Fruit fly (Drosophila melanogaster) whole organism, wandering third instar larva: ENCODE results near the gene UbcE2H.

Experiments
- Hr78 ChIP-seq: fragments of >200 bp; optimal IDR thresholded peaks from 2 replicates; lab custom pipeline; 2017; ENCODE audit warnings: missing biosample characterization, missing genetic modification characterization
- Myc ChIP-seq: fragments of >200 bp; optimal IDR thresholded peaks from 2 replicates; lab custom pipeline; 2017
- N ChIP-seq: fragments of >200 bp; optimal IDR thresholded peaks from 2 replicates; lab custom pipeline; 2018; ENCODE audit warnings: missing biosample characterization, missing external identifiers, missing genetic modification characterization
- br ChIP-seq: fragments of 200-800 bp; sonication (Bioruptor generic); optimal IDR thresholded peaks from 2 replicates; lab custom pipeline; 2016; ENCODE audit warnings: missing biosample characterization, missing genetic modification characterization
- lola ChIP-seq: fragments of >200 bp; optimal IDR thresholded peaks from 2 replicates; lab custom pipeline; 2017; ENCODE audit warnings: missing biosample characterization, missing genetic modification characterization

DNA sequence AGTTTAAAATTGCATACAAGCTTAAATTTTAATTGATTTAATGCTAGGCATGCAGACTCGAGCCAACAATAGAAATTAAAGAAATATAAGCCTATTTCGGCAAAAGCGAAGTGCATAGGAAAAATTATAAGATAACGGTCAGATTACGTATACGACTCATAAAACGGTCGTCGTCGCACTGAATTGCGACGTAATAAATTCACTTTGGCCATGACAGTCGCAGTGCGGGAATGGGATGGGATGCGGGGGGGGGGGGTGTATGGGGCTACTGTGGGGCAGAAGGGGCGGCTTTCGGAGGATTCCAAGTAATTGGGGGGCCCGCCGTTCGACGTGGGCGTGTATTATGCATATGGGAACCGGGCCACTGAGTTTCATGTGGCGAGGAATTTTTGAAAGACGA lies 17.1 kb upstream of the UbcE2H start:
- no peak for TF ChIP-seq N (GFP tag; lab: Kevin White, UChicago)
- TF ChIP-seq Myc (lab: Kevin White, UChicago): no peak
- TF ChIP-seq lola: no peak
- TF ChIP-seq br (GFP tag; lab: Kevin White, UChicago): no peak
- TF ChIP-seq Hr78 (GFP tag; lab: Kevin White, UChicago): no peak
